Fruit fly (Drosophila melanogaster) whole organism, pupa: ENCODE data around the gene sphinx1.
A peak's percentile ranks its signal among the peaks of the same experiment; 100 is the strongest.

Source experiments
- CG10348 ChIP-seq: fragments of 200-800 bp; sonication (Bioruptor generic); IDR thresholded peaks from 2 replicates; pipeline ENCODE4 v1.3.6; 2022; ENCODE audit warnings: missing biosample characterization, missing genetic modification characterization
- CG12605 ChIP-seq: fragments of 200-800 bp; sonication (Bioruptor generic); IDR thresholded peaks from 2 replicates; pipeline ENCODE4 v1.3.6; 2022; ENCODE audit warnings: missing biosample characterization, missing genetic modification characterization
- CG13204 ChIP-seq: fragments of 200-800 bp; sonication (Bioruptor generic); optimal IDR thresholded peaks from 2 replicates; lab custom pipeline; 2018; ENCODE audit warnings: missing biosample characterization, mild to moderate bottlenecking, missing genetic modification characterization, moderate library complexity
- CG14655 ChIP-seq: fragments of 200-800 bp; sonication (Bioruptor generic); optimal IDR thresholded peaks from 3 replicates; lab custom pipeline; 2017; ENCODE audit warnings: mild to moderate bottlenecking, missing biosample characterization, missing genetic modification reagents, missing genetic modification characterization
- CG15710 ChIP-seq: fragments of 200-800 bp; sonication (Bioruptor generic); optimal IDR thresholded peaks from 2 replicates; lab custom pipeline; 2018; ENCODE audit warnings: missing biosample characterization, mild to moderate bottlenecking, missing genetic modification characterization, moderate library complexity
- CG17806 ChIP-seq: fragments of 200-800 bp; sonication (Bioruptor generic); optimal IDR thresholded peaks from 2 replicates; lab custom pipeline; 2018; ENCODE audit warnings: missing biosample characterization, mild to moderate bottlenecking, missing genetic modification characterization, moderate library complexity
- CG32121 ChIP-seq: fragments of 200-800 bp; sonication (Bioruptor generic); IDR thresholded peaks from 2 replicates; pipeline ENCODE4 v1.3.6; 2022; ENCODE audit warnings: missing biosample characterization, missing genetic modification characterization
- CG34367 ChIP-seq: fragments of 200-800 bp; sonication (Bioruptor generic); optimal IDR thresholded peaks from 2 replicates; lab custom pipeline; 2018; ENCODE audit warnings: missing biosample characterization, mild to moderate bottlenecking, missing genetic modification characterization
- CG4496 ChIP-seq: fragments of 200-800 bp; sonication (Bioruptor generic); IDR thresholded peaks from 3 replicates; pipeline ENCODE4 v1.3.6; 2022; ENCODE audit warnings: missing biosample characterization, missing genetic modification characterization
- CG8159 ChIP-seq: fragments of 200-800 bp; sonication (Bioruptor generic); optimal IDR thresholded peaks from 3 replicates; lab custom pipeline; 2018; ENCODE audit warnings: missing biosample characterization, mild to moderate bottlenecking, missing genetic modification characterization, moderate library complexity
- CG8301 ChIP-seq: fragments of 200-800 bp; sonication (Bioruptor generic); optimal IDR thresholded peaks from 2 replicates; lab custom pipeline; 2018; ENCODE audit warnings: missing biosample characterization, mild to moderate bottlenecking, missing genetic modification characterization
- CG9948 ChIP-seq: fragments of 200-800 bp; sonication (Bioruptor generic); optimal IDR thresholded peaks from 2 replicates; lab custom pipeline; 2018; ENCODE audit warnings: missing biosample characterization, mild to moderate bottlenecking, missing genetic modification characterization, moderate library complexity
- D1 ChIP-seq: fragments of 200-800 bp; sonication (Bioruptor generic); optimal IDR thresholded peaks from 2 replicates; lab custom pipeline; 2018; ENCODE audit warnings: missing biosample characterization, mild to moderate bottlenecking, missing genetic modification characterization, moderate library complexity
- EcR ChIP-seq: fragments of 200-800 bp; sonication (Bioruptor generic); optimal IDR thresholded peaks from 3 replicates; lab custom pipeline; 2019; ENCODE audit warnings: missing biosample characterization, missing genetic modification characterization, mild to moderate bottlenecking, moderate library complexity, missing genetic modification reagents
- Ets98B ChIP-seq: fragments of 200-800 bp; sonication (Bioruptor generic); IDR thresholded peaks from 2 replicates; pipeline ENCODE4 v1.3.6; 2022; ENCODE audit warnings: missing biosample characterization, missing genetic modification characterization
- Pif1A ChIP-seq: fragments of 200-800 bp; sonication (Bioruptor generic); optimal IDR thresholded peaks from 3 replicates; lab custom pipeline; 2016; ENCODE audit warnings: missing biosample characterization, missing genetic modification characterization
- Pif1B ChIP-seq: fragments of 200-800 bp; sonication (Bioruptor generic); optimal IDR thresholded peaks from 3 replicates; lab custom pipeline; 2016; ENCODE audit warnings: missing biosample characterization, missing genetic modification characterization
- Snoo ChIP-seq: fragments of 200-800 bp; sonication (Bioruptor generic); optimal IDR thresholded peaks from 3 replicates; lab custom pipeline; 2017; ENCODE audit warnings: missing biosample characterization, mild to moderate bottlenecking, missing genetic modification characterization, inconsistent platforms
- fd96Ca ChIP-seq: fragments of 200-800 bp; sonication (Bioruptor generic); IDR thresholded peaks from 3 replicates; pipeline ENCODE4 v1.3.6; 2022; ENCODE audit warnings: missing biosample characterization, missing genetic modification characterization
- gl ChIP-seq: fragments of 200-800 bp; sonication (Bioruptor generic); optimal IDR thresholded peaks from 2 replicates; lab custom pipeline; 2018; ENCODE audit warnings: missing biosample characterization, mild to moderate bottlenecking, missing genetic modification characterization
- rn ChIP-seq: fragments of 200-800 bp; sonication (Bioruptor generic); IDR thresholded peaks from 2 replicates; pipeline ENCODE4 v1.3.6; 2022; ENCODE audit warnings: missing biosample characterization, missing genetic modification characterization

The sphinx1 gene

dm6 chr3L:7455849-7456248 lies 16.6 kb upstream of the sphinx1 start, which contains the start of gene ppk26:
TSS of gene ppk26 (plus strand) at chr3L:7456149.
- no peak for TF ChIP-seq Pif1A (GFP tag; lab: Kevin White, UChicago)
- TF ChIP-seq Pif1B (GFP tag; lab: Kevin White, UChicago), result no peak
- TF ChIP-seq CG17806, result no peak
- TF ChIP-seq EcR (GFP tag; lab: Kevin White, UChicago), result no peak
- no peak for TF ChIP-seq CG10348 (GFP tag; lab: Robert Waterston, UW)
- no peak for TF ChIP-seq CG14655 (GFP tag; lab: Kevin White, UChicago)
- TF ChIP-seq D1 (tag; lab: Kevin White, UChicago), result no peak
- no peak for TF ChIP-seq CG13204 (GFP tag; lab: Kevin White, UChicago)
- TF ChIP-seq gl (tag; lab: Kevin White, UChicago), result no peak
- no peak for TF ChIP-seq CG9948 (tag; lab: Kevin White, UChicago)
- no peak for TF ChIP-seq CG12605 (GFP tag; lab: Robert Waterston, UW)
- no peak for TF ChIP-seq CG8159
- no peak for TF ChIP-seq Snoo
- no peak for TF ChIP-seq CG34367 (tag; lab: Kevin White, UChicago)
- TF ChIP-seq CG15710 (tag; lab: Kevin White, UChicago), result no peak
- no peak for TF ChIP-seq CG32121 (GFP tag; lab: Robert Waterston, UW)
- no peak for TF ChIP-seq CG4496
- no peak for TF ChIP-seq CG8301 (tag; lab: Kevin White, UChicago)
- no peak for TF ChIP-seq rn (GFP tag; lab: Robert Waterston, UW)
- TF ChIP-seq fd96Ca (GFP tag; lab: Robert Waterston, UW), result no peak

- no peak for TF ChIP-seq CG34367 (tag; lab: Kevin White, UChicago)
- no peak for TF ChIP-seq CG15710 (tag; lab: Kevin White, UChicago)
- TF ChIP-seq CG14655 (GFP tag; lab: Kevin White, UChicago), result no peak
- no peak for TF ChIP-seq CG8159
- no peak for TF ChIP-seq CG13204 (GFP tag; lab: Kevin White, UChicago)
- TF ChIP-seq Ets98B, result no peak
These were observed 11.3 kb upstream of the sphinx1 start, which contains the start of gene CG33278 for dm6 chr3L:7450553-7450952. TSS of gene CG33278 (plus strand) at chr3L:7450853.

DNA sequence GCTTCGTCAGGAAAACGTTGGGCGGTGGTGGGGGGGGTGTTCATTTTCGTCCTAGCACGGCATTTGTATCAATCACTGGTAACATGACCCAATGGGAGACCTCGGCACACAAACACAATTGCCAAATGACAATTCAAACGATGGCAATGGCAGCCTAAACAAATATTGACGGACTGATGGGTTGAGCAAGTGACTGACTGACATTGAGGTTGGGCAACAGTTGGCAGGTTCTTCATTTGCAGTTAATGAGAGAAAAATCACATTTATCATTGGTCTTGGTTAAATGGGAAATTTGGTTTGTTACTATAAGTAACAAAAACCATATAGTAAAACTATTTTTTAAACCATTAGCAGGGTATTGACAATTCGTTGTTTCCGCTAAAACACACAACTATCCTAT lies 9.9 kb upstream of the sphinx1 start:
- TF ChIP-seq CG12605 (GFP tag; lab: Robert Waterston, UW) (no peak), D1 (tag; lab: Kevin White, UChicago) (no peak), rn (GFP tag; lab: Robert Waterston, UW) (no peak), CG8159 (no peak), CG34367 (tag; lab: Kevin White, UChicago) (no peak), fd96Ca (GFP tag; lab: Robert Waterston, UW) (no peak), CG13204 (GFP tag; lab: Kevin White, UChicago) (no peak), CG14655 (GFP tag; lab: Kevin White, UChicago) (no peak)

DNA sequence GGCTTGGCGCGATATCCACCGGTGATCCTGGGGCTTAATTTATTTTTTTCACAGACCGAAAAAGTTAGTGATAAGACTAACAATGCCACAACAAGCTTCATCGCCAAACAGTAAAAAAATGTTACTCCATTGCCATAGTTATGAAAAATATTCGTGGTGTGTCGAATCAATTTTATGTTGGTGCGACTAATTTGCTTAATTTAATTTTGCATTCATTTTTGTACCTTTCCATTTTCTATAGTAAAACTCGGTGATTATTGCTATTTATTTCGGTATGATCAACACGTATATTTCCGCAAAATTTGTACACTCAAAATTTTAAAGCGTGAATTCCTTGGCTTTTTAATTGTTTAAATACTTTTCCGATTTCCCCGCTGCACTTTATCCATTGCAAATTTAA lies 1.4 kb upstream of the sphinx1 start, which contains the start of gene sphinx2:
Gene sphinx2, minus strand, starts transcription at position 101 of the 400 bp plus-strand sequence.
- TF ChIP-seq D1 (tag; lab: Kevin White, UChicago), result no peak
- TF ChIP-seq, all 21 proteins: peak for 0

- no peak for TF ChIP-seq Pif1A (GFP tag; lab: Kevin White, UChicago)
- no peak for TF ChIP-seq CG10348 (GFP tag; lab: Robert Waterston, UW)
- no peak for TF ChIP-seq rn (GFP tag; lab: Robert Waterston, UW)
- TF ChIP-seq D1 (tag; lab: Kevin White, UChicago), result no peak
These were observed 1.8 kb downstream of the sphinx1 start, which contains the start of gene CG14835 for dm6 chr3L:7437366-7437765. TSS of gene CG14835 (minus strand) at chr3L:7437466.

DNA sequence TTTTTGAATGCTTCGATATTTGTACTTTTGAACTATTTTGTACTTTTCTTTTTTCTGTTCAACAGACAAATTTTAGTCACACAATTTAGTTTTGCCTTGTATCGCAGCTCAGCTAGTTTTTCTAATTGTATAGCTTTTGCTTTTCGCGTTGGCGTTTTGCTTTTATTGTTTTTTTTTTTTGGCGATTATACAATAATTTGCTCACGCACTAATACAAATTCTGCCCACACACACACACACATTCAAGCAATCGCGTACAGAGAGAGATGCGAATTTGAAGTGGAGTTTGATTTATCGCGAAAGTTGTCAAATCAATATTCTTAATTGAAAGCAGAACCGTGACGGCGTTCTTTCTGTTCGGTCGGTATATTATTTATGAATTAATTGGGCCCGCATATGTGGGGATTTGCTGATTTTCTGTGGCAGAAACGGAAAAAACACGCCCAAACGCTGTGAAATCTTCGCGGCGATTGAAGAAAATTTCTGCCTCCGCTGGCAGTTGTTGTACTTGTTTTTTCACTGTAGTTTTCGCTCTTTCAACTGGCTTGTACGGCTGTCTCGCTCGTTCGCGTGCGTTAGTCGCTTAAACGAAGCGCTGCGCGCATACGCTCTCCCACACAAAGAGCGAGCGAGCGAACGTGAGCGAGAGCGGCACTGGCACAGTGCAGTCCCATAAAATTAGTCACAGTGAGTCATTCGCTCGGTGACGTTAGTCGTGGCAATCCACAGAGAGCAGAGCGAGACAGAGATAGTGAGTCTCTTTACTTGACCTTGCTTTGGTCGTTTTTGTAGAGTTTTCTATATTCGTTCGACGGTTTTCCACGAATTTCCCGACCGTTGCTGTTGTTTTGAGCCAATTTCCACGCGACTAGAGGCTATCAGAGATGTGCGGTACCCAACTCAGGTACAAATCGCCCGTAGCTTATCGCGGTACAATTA lies 4.2 kb downstream of the sphinx1 start, which contains the start of gene Rac2:
Gene Rac2, minus strand, starts transcription at position 476 of the 939 bp plus-strand sequence.
- TF ChIP-seq gl (tag; lab: Kevin White, UChicago) (peak; percentile 52), CG9948 (tag; lab: Kevin White, UChicago) (peak; percentile 45), CG8301 (tag; lab: Kevin White, UChicago) (peak; percentile 58), D1 (tag; lab: Kevin White, UChicago) (no peak), CG34367 (tag; lab: Kevin White, UChicago) (peak; percentile 26), Pif1A (GFP tag; lab: Kevin White, UChicago) (peak; percentile 53), fd96Ca (GFP tag; lab: Robert Waterston, UW) (peak; percentile 74; the same call in 2 of the 3 replicates), CG32121 (GFP tag; lab: Robert Waterston, UW) (peak; percentile 68), CG12605 (GFP tag; lab: Robert Waterston, UW) (peak; percentile 57), CG8159 (peak; percentile 48), Pif1B (GFP tag; lab: Kevin White, UChicago) (peak; percentile 65), CG17806 (peak; percentile 10), CG4496 (peak; percentile 72), CG14655 (GFP tag; lab: Kevin White, UChicago) (peak; percentile 63), Snoo (peak; percentile 21), Ets98B (peak; percentile 67), rn (GFP tag; lab: Robert Waterston, UW) (no peak), CG15710 (tag; lab: Kevin White, UChicago) (peak; percentile 20), EcR (GFP tag; lab: Kevin White, UChicago) (peak; percentile 68), CG10348 (GFP tag; lab: Robert Waterston, UW) (no peak), CG13204 (GFP tag; lab: Kevin White, UChicago) (peak; percentile 64)
